Worm (Caenorhabditis elegans) whole organism, young adult: ENCODE data around the gene B0457.2.

Source experiments
- B0019.2 ChIP-seq: fragments of 200-800 bp; sonication (Bioruptor generic); conservative IDR thresholded peaks from 2 replicates; pipeline ENCODE4 v1.3.6; 2022; ENCODE audit warnings: missing genetic modification reagents, missing genetic modification characterization, missing compliant biosample characterization
- B0035.1 ChIP-seq: sonication (generic microtip); optimal IDR thresholded peaks from 2 replicates; lab custom pipeline; 2016; ENCODE audit warnings: missing genetic modification characterization, mild to moderate bottlenecking, missing compliant biosample characterization, missing genotype, missing genetic modification reagents
- B0261.1 ChIP-seq: sonication (generic microtip); optimal IDR thresholded peaks from 2 replicates; lab custom pipeline; 2016; ENCODE audit warnings: mild to moderate bottlenecking, missing genetic modification characterization, moderate library complexity, missing compliant biosample characterization
- F10E7.11 ChIP-seq: sonication (generic microtip); optimal IDR thresholded peaks from 2 replicates; lab custom pipeline; 2017; ENCODE audit warnings: mild to moderate bottlenecking, missing genetic modification characterization, moderate library complexity, missing compliant biosample characterization
- F23B12.7 ChIP-seq: sonication (generic microtip); optimal IDR thresholded peaks from 2 replicates; lab custom pipeline; 2017; ENCODE audit warnings: missing genetic modification characterization, mild to moderate bottlenecking, missing compliant biosample characterization, antibody characterized with exemption, moderate library complexity; ENCODE audit not compliant: insufficient read depth
- F52B5.7 ChIP-seq: sonication (generic microtip); optimal IDR thresholded peaks from 2 replicates; lab custom pipeline; 2016; ENCODE audit warnings: mild to moderate bottlenecking, missing genetic modification characterization, missing compliant biosample characterization
- F55B11.4 ChIP-seq: sonication (generic microtip); optimal IDR thresholded peaks from 2 replicates; lab custom pipeline; 2016; ENCODE audit warnings: missing compliant biosample characterization, missing genetic modification characterization, borderline replicate concordance; ENCODE audit not compliant: insufficient read depth
- F57A8.1 ChIP-seq: fragments of 200-800 bp; sonication (Bioruptor generic); optimal IDR thresholded peaks from 2 replicates; lab custom pipeline; 2018; ENCODE audit warnings: mild to moderate bottlenecking, missing genetic modification characterization, moderate library complexity, missing compliant biosample characterization
- K11D2.4 ChIP-seq: fragments of 200-800 bp; sonication (Bioruptor generic); IDR thresholded peaks from 2 replicates; pipeline ENCODE4 v1.3.6; 2022; ENCODE audit warnings: missing genetic modification reagents, missing genetic modification characterization, missing compliant biosample characterization
- Y53F4B.3 ChIP-seq: fragments of 200-800 bp; sonication (Bioruptor generic); IDR thresholded peaks from 2 replicates; pipeline ENCODE4 v1.3.6; 2022; ENCODE audit warnings: missing genetic modification reagents, missing genetic modification characterization, missing compliant biosample characterization
- Y53G8AR.9 ChIP-seq: fragments of 200-800 bp; sonication (Bioruptor generic); conservative IDR thresholded peaks from 2 replicates; pipeline ENCODE4 v1.3.6; 2022; ENCODE audit warnings: missing genetic modification reagents, missing genetic modification characterization, missing compliant biosample characterization
- Y67H2A.10 ChIP-seq: fragments of 200-800 bp; sonication (Bioruptor generic); conservative IDR thresholded peaks from 2 replicates; pipeline ENCODE4 v1.3.6; 2022; ENCODE audit warnings: missing genetic modification reagents, missing genetic modification characterization, missing compliant biosample characterization
- ZK185.1 ChIP-seq: sonication (generic microtip); optimal IDR thresholded peaks from 2 replicates; lab custom pipeline; 2016; ENCODE audit warnings: mild to moderate bottlenecking, missing genetic modification characterization, missing compliant biosample characterization; ENCODE audit not compliant: poor library complexity, severe bottlenecking
- ama-1 ChIP-seq, 3 experiments: fragments of 150-350 bp in 1 of 3; sonication (generic microtip) in 2 of 3; optimal IDR thresholded peaks; 2 replicates each; lab custom pipeline; 2014 to 2018; ENCODE audit warnings: missing biosample characterization in 2 of 3, missing genetic modification characterization in 2 of 3, missing genetic modification reagents in 2 of 3
- aptf-2 ChIP-seq: fragments of 200-800 bp; sonication (Bioruptor generic); conservative IDR thresholded peaks from 2 replicates; pipeline ENCODE4 v1.3.6; 2022; ENCODE audit warnings: missing genetic modification reagents, missing genetic modification characterization, missing compliant biosample characterization
- athp-1 ChIP-seq: sonication (generic microtip); optimal IDR thresholded peaks from 2 replicates; lab custom pipeline; 2017; ENCODE audit warnings: mild to moderate bottlenecking, missing genetic modification characterization, missing compliant biosample characterization
- bed-1 ChIP-seq: fragments of 200-800 bp; sonication (Bioruptor generic); IDR thresholded peaks from 2 replicates; pipeline ENCODE4 v1.3.6; 2022; ENCODE audit warnings: missing genetic modification reagents, missing genetic modification characterization, missing compliant biosample characterization
- bed-2 ChIP-seq: fragments of 200-800 bp; sonication (Bioruptor generic); IDR thresholded peaks from 2 replicates; pipeline ENCODE4 v1.3.6; 2022; ENCODE audit warnings: missing genetic modification reagents, missing genetic modification characterization, missing compliant biosample characterization
- cebp-2 ChIP-seq: fragments of 200-800 bp; sonication (Bioruptor generic); IDR thresholded peaks from 2 replicates; pipeline ENCODE4 v1.3.6; 2022; ENCODE audit warnings: missing genetic modification characterization, missing compliant biosample characterization
- ceh-40 ChIP-seq: fragments of 200-800 bp; sonication (Bioruptor generic); IDR thresholded peaks from 2 replicates; pipeline ENCODE4 v1.3.6; 2022; ENCODE audit warnings: missing genetic modification characterization, missing compliant biosample characterization
- ceh-58 ChIP-seq: fragments of 200-800 bp; sonication (Bioruptor generic); IDR thresholded peaks from 2 replicates; pipeline ENCODE4 v1.3.6; 2022; ENCODE audit warnings: missing genetic modification characterization, missing compliant biosample characterization
- die-1 ChIP-seq: sonication (generic microtip); optimal IDR thresholded peaks from 2 replicates; lab custom pipeline; 2016; ENCODE audit warnings: missing genotype, mild to moderate bottlenecking, missing genetic modification characterization, missing compliant biosample characterization
- egrh-3 ChIP-seq: fragments of 200-800 bp; sonication (Bioruptor generic); IDR thresholded peaks from 2 replicates; pipeline ENCODE4 v1.3.6; 2022; ENCODE audit warnings: missing genetic modification reagents, missing genetic modification characterization, missing compliant biosample characterization
- ekl-4 ChIP-seq: fragments of 200-800 bp; sonication (Bioruptor generic); IDR thresholded peaks from 2 replicates; pipeline ENCODE4 v1.3.6; 2022; ENCODE audit warnings: missing genetic modification reagents, missing genetic modification characterization, missing compliant biosample characterization
- fkh-3 ChIP-seq: sonication (generic microtip); optimal IDR thresholded peaks from 2 replicates; lab custom pipeline; 2016; ENCODE audit warnings: mild to moderate bottlenecking, missing genetic modification characterization, missing compliant biosample characterization
- gei-17 ChIP-seq: fragments of 200-800 bp; sonication (Bioruptor generic); optimal IDR thresholded peaks from 2 replicates; lab custom pipeline; 2018; ENCODE audit warnings: mild to moderate bottlenecking, missing genetic modification characterization, missing compliant biosample characterization
- hmg-20 ChIP-seq: fragments of 200-800 bp; sonication (Bioruptor generic); IDR thresholded peaks from 2 replicates; pipeline ENCODE4 v1.3.6; 2022; ENCODE audit warnings: missing genetic modification reagents, missing genetic modification characterization, missing compliant biosample characterization
- hrde-1 ChIP-seq: sonication (generic microtip); optimal IDR thresholded peaks from 2 replicates; lab custom pipeline; 2016; ENCODE audit warnings: missing genetic modification characterization, mild to moderate bottlenecking, missing compliant biosample characterization, moderate library complexity, missing genotype, missing genetic modification reagents, borderline replicate concordance
- hsf-1 ChIP-seq: fragments of 200-800 bp; sonication (Bioruptor generic); IDR thresholded peaks from 2 replicates; pipeline ENCODE4 v1.3.6; 2022; ENCODE audit warnings: missing genetic modification reagents, missing genetic modification characterization, missing compliant biosample characterization
- lir-1 ChIP-seq: fragments of 200-800 bp; sonication (Bioruptor generic); conservative IDR thresholded peaks from 2 replicates; pipeline ENCODE4 v1.3.6; 2022; ENCODE audit warnings: missing genetic modification reagents, missing genetic modification characterization, missing compliant biosample characterization
- madf-3 ChIP-seq: fragments of 200-800 bp; sonication (Bioruptor generic); IDR thresholded peaks from 2 replicates; pipeline ENCODE4 v1.3.6; 2022; ENCODE audit warnings: missing genetic modification reagents, missing genetic modification characterization, missing compliant biosample characterization
- madf-6 ChIP-seq: fragments of 200-800 bp; sonication (Bioruptor generic); IDR thresholded peaks from 2 replicates; pipeline ENCODE4 v1.3.6; 2022; ENCODE audit warnings: missing genetic modification reagents, missing genetic modification characterization, missing compliant biosample characterization
- nfya-2 ChIP-seq: fragments of 200-800 bp; sonication (Bioruptor generic); IDR thresholded peaks from 2 replicates; pipeline ENCODE4 v1.3.6; 2022; ENCODE audit warnings: missing genetic modification reagents, missing genetic modification characterization, missing compliant biosample characterization
- nhr-80 ChIP-seq: sonication (generic microtip); optimal IDR thresholded peaks from 2 replicates; lab custom pipeline; 2016; ENCODE audit warnings: missing genetic modification characterization, missing compliant biosample characterization
- rcor-1 ChIP-seq: fragments of 200-800 bp; sonication (Bioruptor generic); IDR thresholded peaks from 2 replicates; pipeline ENCODE4 v1.3.6; 2022; ENCODE audit warnings: missing genetic modification reagents, missing genetic modification characterization, missing compliant biosample characterization
- sea-2 ChIP-seq: fragments of 200-800 bp; sonication (Bioruptor generic); IDR thresholded peaks from 2 replicates; pipeline ENCODE4 v1.3.6; 2022; ENCODE audit warnings: missing genetic modification characterization, missing compliant biosample characterization
- snpc-1.1 ChIP-seq: sonication (generic microtip); optimal IDR thresholded peaks from 2 replicates; lab custom pipeline; 2017; ENCODE audit warnings: missing genetic modification characterization, mild to moderate bottlenecking, missing compliant biosample characterization, antibody characterized with exemption, moderate library complexity, missing genotype, missing genetic modification reagents; ENCODE audit not compliant: insufficient read depth
- snpc-3.4 ChIP-seq: sonication (generic microtip); optimal IDR thresholded peaks from 2 replicates; lab custom pipeline; 2017; ENCODE audit warnings: missing genetic modification characterization, mild to moderate bottlenecking, missing compliant biosample characterization, antibody characterized with exemption, moderate library complexity, missing genotype, missing genetic modification reagents
- tlf-1 ChIP-seq: fragments of 200-800 bp; sonication (Bioruptor generic); optimal IDR thresholded peaks from 2 replicates; lab custom pipeline; 2018; ENCODE audit warnings: mild to moderate bottlenecking, missing genetic modification characterization, missing compliant biosample characterization
- zfh-2 ChIP-seq: fragments of 200-800 bp; sonication (Bioruptor generic); conservative IDR thresholded peaks from 2 replicates; pipeline ENCODE4 v1.3.6; 2022; ENCODE audit warnings: missing genetic modification reagents, missing genetic modification characterization, missing compliant biosample characterization
- ztf-22 ChIP-seq: fragments of 200-800 bp; sonication (Bioruptor generic); optimal IDR thresholded peaks from 2 replicates; lab custom pipeline; 2018; ENCODE audit warnings: mild to moderate bottlenecking, missing genetic modification characterization, moderate library complexity, missing compliant biosample characterization
- ztf-25 ChIP-seq: fragments of 200-800 bp; sonication (Bioruptor generic); IDR thresholded peaks from 2 replicates; pipeline ENCODE4 v1.3.6; 2022; ENCODE audit warnings: missing genetic modification reagents, missing genetic modification characterization, missing compliant biosample characterization

Gene B0457.2

ce11 chrII:8956896-8957295 is 30.5 kb upstream of the B0457.2 start:
- TF ChIP-seq B0035.1 = no peak
- no peak for TF ChIP-seq Y53F4B.3 (GFP tag; lab: Robert Waterston, UW)
- TF ChIP-seq sea-2 (GFP tag; lab: Robert Waterston, UW) = no peak
- no peak for TF ChIP-seq hsf-1 (GFP tag; lab: Robert Waterston, UW)
- TF ChIP-seq Y53G8AR.9 (GFP tag; lab: Robert Waterston, UW) = no peak
- no peak for TF ChIP-seq egrh-3 (GFP tag; lab: Robert Waterston, UW)
- no peak for TF ChIP-seq tlf-1 (GFP tag; lab: Kevin White, UChicago)
- no peak for TF ChIP-seq F23B12.7
- no peak for TF ChIP-seq nhr-80
- no peak for TF ChIP-seq cebp-2 (GFP tag; lab: Robert Waterston, UW)
- TF ChIP-seq rcor-1 (GFP tag; lab: Robert Waterston, UW) = no peak
- TF ChIP-seq ceh-58 (GFP tag; lab: Robert Waterston, UW) = no peak
- TF ChIP-seq nfya-2 = no peak
- TF ChIP-seq aptf-2 (GFP tag; lab: Robert Waterston, UW) = no peak
- TF ChIP-seq ztf-25 (GFP tag; lab: Robert Waterston, UW) = no peak
- no peak for TF ChIP-seq F57A8.1 (GFP tag; lab: Kevin White, UChicago)

- TF ChIP-seq zfh-2 = no peak
- no peak for TF ChIP-seq F52B5.7
- TF ChIP-seq athp-1 (tag; lab: Kevin White, UChicago) = no peak
- TF ChIP-seq ztf-22 (GFP tag; lab: Kevin White, UChicago) = no peak
- no peak for TF ChIP-seq lir-1 (GFP tag; lab: Robert Waterston, UW)
- no peak for TF ChIP-seq F10E7.11 (tag; lab: Kevin White, UChicago)
- TF ChIP-seq ama-1 (optimal IDR thresholded peaks at IDR 0.05; lab: Kevin White, UChicago) = no peak
- no peak for TF ChIP-seq ama-1 (GFP tag; optimal IDR thresholded peaks at IDR 0.05; lab: Kevin White, UChicago)
- TF ChIP-seq B0035.1 = no peak
- TF ChIP-seq ekl-4 (GFP tag; lab: Robert Waterston, UW) = no peak
- no peak for TF ChIP-seq die-1 (tag; lab: Kevin White, UChicago)
- no peak for TF ChIP-seq bed-2 (GFP tag; lab: Robert Waterston, UW)
Observed at ce11 chrII:8953703-8954102, 27.4 kb upstream of the B0457.2 start.

- TF ChIP-seq hmg-20 (GFP tag; lab: Robert Waterston, UW) (no peak), hrde-1 (tag; lab: Kevin White, UChicago) (no peak), madf-3 (GFP tag; lab: Robert Waterston, UW) (no peak), Y67H2A.10 (GFP tag; lab: Robert Waterston, UW) (no peak), tlf-1 (GFP tag; lab: Kevin White, UChicago) (no peak), ceh-40 (GFP tag; lab: Robert Waterston, UW) (no peak)
Observed at ce11 chrII:8951270-8951669, 24.9 kb upstream of the B0457.2 start.

ce11 chrII:8948640-8949039 is 22.3 kb upstream of the B0457.2 start:
- TF ChIP-seq F10E7.11 (tag; lab: Kevin White, UChicago) (no peak), snpc-1.1 (tag; lab: Kevin White, UChicago) (no peak), K11D2.4 (no peak), F55B11.4 (tag; lab: Kevin White, UChicago) (no peak), snpc-3.4 (tag; lab: Kevin White, UChicago) (no peak), ztf-25 (GFP tag; lab: Robert Waterston, UW) (no peak), gei-17 (GFP tag; lab: Kevin White, UChicago) (no peak), B0261.1 (no peak), bed-1 (GFP tag; lab: Robert Waterston, UW) (no peak), ceh-58 (GFP tag; lab: Robert Waterston, UW) (no peak), ekl-4 (GFP tag; lab: Robert Waterston, UW) (no peak), fkh-3 (tag; lab: Kevin White, UChicago) (no peak), B0019.2 (no peak), ZK185.1 (tag; lab: Kevin White, UChicago) (no peak), madf-6 (GFP tag; lab: Robert Waterston, UW) (no peak)
- TF ChIP-seq, all 124 proteins: peak for 0
